Fruit fly (Drosophila melanogaster): ENCODE results near the gene rudhira.

rudhira gene

DNA sequence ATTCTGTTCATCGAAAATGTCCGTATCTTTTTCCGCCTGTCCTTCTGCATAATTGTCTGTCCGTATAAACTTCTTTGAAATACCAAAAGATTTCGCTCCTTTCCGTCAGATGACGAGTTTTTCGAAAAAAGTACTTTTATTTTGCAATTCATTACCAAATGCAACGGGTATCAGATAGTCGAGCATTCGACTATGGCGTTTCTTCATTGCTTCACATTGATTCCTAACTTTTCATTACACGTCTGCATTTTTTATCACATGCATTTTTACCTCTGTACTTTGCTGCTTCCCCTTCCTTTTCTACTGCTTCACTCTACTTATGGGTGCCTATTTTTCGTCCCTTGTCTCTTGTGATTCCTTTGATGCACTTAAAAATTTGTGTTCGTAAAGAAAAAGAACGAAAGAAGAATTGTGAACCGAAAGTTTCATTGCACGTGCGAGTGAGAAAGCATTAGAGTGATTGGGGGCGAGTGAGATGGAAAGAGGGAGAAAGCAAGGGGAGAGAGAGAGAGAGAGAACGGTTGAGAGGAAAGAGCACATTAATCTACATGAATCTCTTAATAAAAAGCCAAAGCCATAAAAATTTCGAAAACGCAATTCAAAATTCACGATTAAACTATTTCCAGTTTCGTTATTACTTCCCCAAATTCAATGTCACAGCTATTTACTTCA lies 11.8 kb downstream of the rudhira start (continued):
- TF ChIP-seq CG8089 (GFP tag; optimal IDR thresholded peaks at IDR 0.05), result no peak
- no peak for TF ChIP-seq Stat92E (GFP tag; optimal IDR thresholded peaks at IDR 0.05)
- peak; percentile 20 to 21 for TF ChIP-seq Trl (optimal IDR thresholded peaks at IDR 0.05)
- no peak for TF ChIP-seq Trl (GFP tag; optimal IDR thresholded peaks at IDR 0.05)
- TF ChIP-seq dmrt11E (tag; optimal IDR thresholded peaks at IDR 0.05), result no peak
- TF ChIP-seq CG4360 (GFP tag; IDR thresholded peaks at IDR 0.05), result no peak
- TF ChIP-seq CG31365 (tag; optimal IDR thresholded peaks at IDR 0.05), result no peak
- TF ChIP-seq CG2120 (GFP tag; optimal IDR thresholded peaks at IDR 0.05), result no peak
- no peak for TF ChIP-seq CG16815 (GFP tag; optimal IDR thresholded peaks at IDR 0.05)
- 0 out of 2 replicates have a peak, but pooled peaks have one; percentile 14 for TF ChIP-seq bbx (GFP tag; IDR thresholded peaks at IDR 0.05; ENCODE audit: partially characterized antibody)
- TF ChIP-seq CG15011 (GFP tag; optimal IDR thresholded peaks at IDR 0.05), result no peak
- TF ChIP-seq CG14441 (GFP tag; IDR thresholded peaks at IDR 0.05), result no peak
- TF ChIP-seq CrebB (tag; optimal IDR thresholded peaks at IDR 0.05), result no peak
- TF ChIP-seq Lhr (GFP tag; optimal IDR thresholded peaks at IDR 0.05), result no peak
- peak; percentile 85 for TF ChIP-seq HLH4C (GFP tag; IDR thresholded peaks at IDR 0.05; ENCODE audit: partially characterized antibody)
- peak; percentile 59; the same call in 1 of the 2 replicates for TF ChIP-seq tna (GFP tag; IDR thresholded peaks at IDR 0.05; ENCODE audit: partially characterized antibody)
- TF ChIP-seq CG7963 (GFP tag; IDR thresholded peaks at IDR 0.05; ENCODE audit: partially characterized antibody), result 0 out of 3 replicates have a peak, but pooled peaks have one; percentile 25
- no peak for TF ChIP-seq CG14965 (GFP tag; optimal IDR thresholded peaks at IDR 0.05; ENCODE audit: borderline replicate concordance)
- TF ChIP-seq stwl (tag; optimal IDR thresholded peaks at IDR 0.05), result no peak
- peak; percentile 22; the same call in 1 of the 2 replicates for TF ChIP-seq Scr (GFP tag; IDR thresholded peaks at IDR 0.05; ENCODE audit: partially characterized antibody)
- TF ChIP-seq chinmo (GFP tag; IDR thresholded peaks at IDR 0.05; ENCODE audit: partially characterized antibody), result 0 out of 4 replicates have a peak, but pooled peaks have one; percentile 27
- 0 out of 3 replicates have a peak, but pooled peaks have one; percentile 27 for TF ChIP-seq vnd (GFP tag; IDR thresholded peaks at IDR 0.05; ENCODE audit: partially characterized antibody)
- peak; percentile 30 for TF ChIP-seq D19B (GFP tag; optimal IDR thresholded peaks at IDR 0.05)
- TF ChIP-seq CG10979 (tag; optimal IDR thresholded peaks at IDR 0.05), result no peak
- TF ChIP-seq sisA (GFP tag; IDR thresholded peaks at IDR 0.05), result no peak
- no peak for TF ChIP-seq CG2712 (tag; optimal IDR thresholded peaks at IDR 0.05)
- TF ChIP-seq ssp (GFP tag; IDR thresholded peaks at IDR 0.05), result no peak
- TF ChIP-seq nmo (GFP tag; optimal IDR thresholded peaks at IDR 0.05), result no peak
- no peak for TF ChIP-seq HLH54F (GFP tag; optimal IDR thresholded peaks at IDR 0.05)

DNA sequence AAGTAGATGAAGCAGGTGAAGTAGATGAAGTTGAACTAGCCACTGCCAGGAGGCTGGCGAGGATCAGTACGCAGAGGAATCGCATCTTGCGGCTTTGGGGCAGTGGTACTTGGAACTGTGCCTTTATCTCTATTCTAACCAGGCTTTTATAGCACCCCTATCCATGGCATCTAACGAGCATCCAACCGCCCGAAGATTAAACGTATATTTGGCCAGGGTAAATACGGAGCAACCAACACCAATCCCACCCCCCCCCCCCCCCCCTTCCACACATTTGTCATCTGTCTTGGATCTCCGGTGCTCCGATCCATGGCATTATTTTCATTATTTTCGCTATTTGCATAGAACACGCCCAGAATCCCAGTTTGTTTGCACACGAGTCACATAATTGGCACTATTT lies 21.2 kb downstream of the rudhira start, which contains the start of gene CG15741:
TSS of gene CG15741 (minus strand) at position 101 of the 400 bp plus-strand sequence.
- TF ChIP-seq CG18476 (GFP tag; optimal IDR thresholded peaks at IDR 0.05), result no peak
- TF ChIP-seq lilli (GFP tag; optimal IDR thresholded peaks at IDR 0.05), result no peak
- TF ChIP-seq CG10267 (tag; optimal IDR thresholded peaks at IDR 0.05), result no peak
- TF ChIP-seq jigr1 (GFP tag; IDR thresholded peaks at IDR 0.05), result no peak
- TF ChIP-seq CG10462 (GFP tag; optimal IDR thresholded peaks at IDR 0.05), result no peak
- no peak for TF ChIP-seq Jarid2 (GFP tag; optimal IDR thresholded peaks at IDR 0.05)
- TF ChIP-seq Mad (GFP tag; optimal IDR thresholded peaks at IDR 0.05), result no peak
- no peak for TF ChIP-seq CG3407 (GFP tag; optimal IDR thresholded peaks at IDR 0.05)
- no peak for TF ChIP-seq Doc2 (GFP tag; IDR thresholded peaks at IDR 0.05)
- no peak for TF ChIP-seq slp2 (GFP tag; optimal IDR thresholded peaks at IDR 0.05)
- TF ChIP-seq CG17361 (GFP tag; IDR thresholded peaks at IDR 0.05), result no peak
- no peak for TF ChIP-seq tap (tag; optimal IDR thresholded peaks at IDR 0.05)

Measured in whole organism, embryonic.